Fruit fly (Drosophila melanogaster) Kc167 (cell line): ENCODE measurements around the gene sima.

Experiments used
- Myc ChIP-seq: fragments of >200 bp; optimal IDR thresholded peaks from 2 replicates; lab custom pipeline; 2017; ENCODE audit warnings: missing external identifiers
- Sin3A ChIP-seq: fragments of >200 bp; optimal IDR thresholded peaks from 2 replicates; lab custom pipeline; 2018; ENCODE audit warnings: missing external identifiers
- h ChIP-seq: fragments of >200 bp; optimal IDR thresholded peaks from 3 replicates; lab custom pipeline; 2018; ENCODE audit warnings: missing external identifiers
- insv ChIP-seq: fragments of >200 bp; optimal IDR thresholded peaks from 3 replicates; lab custom pipeline; 2018; ENCODE audit warnings: missing external identifiers
- psq ChIP-seq: fragments of >200 bp; optimal IDR thresholded peaks from 2 replicates; lab custom pipeline; 2017; ENCODE audit warnings: missing external identifiers
- ttk ChIP-seq: sonication (Bioruptor generic); optimal IDR thresholded peaks from 2 replicates; lab custom pipeline; 2017; ENCODE audit warnings: missing external identifiers

DNA sequence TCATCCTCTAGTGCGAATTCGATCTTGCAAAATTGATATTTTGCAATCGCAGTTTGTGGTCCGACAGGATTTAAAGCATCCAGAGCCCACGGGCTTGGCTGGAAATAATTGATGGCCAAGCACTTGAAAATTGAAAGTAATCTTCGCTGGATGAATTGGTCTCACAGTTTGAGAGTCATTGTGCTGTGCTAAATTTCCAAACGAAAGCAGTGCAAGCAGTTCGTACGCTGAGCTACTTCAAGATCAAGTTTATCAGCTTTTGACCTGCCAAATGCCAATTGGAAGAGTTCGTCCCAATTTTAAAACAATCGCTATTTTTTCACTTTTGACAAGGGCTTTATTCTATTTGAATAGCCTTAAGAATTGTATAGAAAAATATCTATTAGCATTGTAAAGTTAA is 95.8 kb downstream of the sima start:
- TF ChIP-seq insv: no peak
- TF ChIP-seq Sin3A: no peak
- TF ChIP-seq h (lab: Kevin White, UChicago): no peak
- no peak for TF ChIP-seq psq (lab: Kevin White, UChicago)
- TF ChIP-seq Myc: no peak
- no peak for TF ChIP-seq ttk (lab: Kevin White, UChicago)
